Fruit fly (Drosophila melanogaster) whole organism, embryonic: Measurements from ENCODE around the gene CG10300.

Experiments
- CG11695 ChIP-seq: fragments of 200-800 bp; sonication (Bioruptor generic); IDR thresholded peaks from 3 replicates; pipeline ENCODE4 v1.3.6; 2022; ENCODE audit warnings: missing biosample characterization, missing genetic modification characterization
- CG12104 ChIP-seq: fragments of 200-800 bp; sonication (Bioruptor generic); optimal IDR thresholded peaks from 3 replicates; lab custom pipeline; 2016; ENCODE audit warnings: missing biosample characterization, missing genetic modification characterization
- CG12219 ChIP-seq: fragments of 200-800 bp; sonication (Bioruptor generic); optimal IDR thresholded peaks from 3 replicates; lab custom pipeline; 2018; ENCODE audit warnings: missing biosample characterization, mild to moderate bottlenecking, missing genetic modification characterization
- CG15479 ChIP-seq: fragments of 200-800 bp; sonication (Bioruptor generic); optimal IDR thresholded peaks from 3 replicates; lab custom pipeline; 2019; ENCODE audit warnings: missing biosample characterization, mild to moderate bottlenecking, missing genetic modification characterization, moderate library complexity
- CG17612 ChIP-seq: fragments of 200-800 bp; sonication (Bioruptor generic); IDR thresholded peaks from 2 replicates; pipeline ENCODE4 v1.3.6; 2022; ENCODE audit warnings: missing biosample characterization, missing genetic modification characterization
- CG2120 ChIP-seq: fragments of 200-800 bp; sonication (Bioruptor generic); optimal IDR thresholded peaks from 3 replicates; lab custom pipeline; 2016; ENCODE audit warnings: missing biosample characterization, missing genetic modification characterization
- CG31388 ChIP-seq: fragments of 200-800 bp; sonication (Bioruptor generic); optimal IDR thresholded peaks from 2 replicates; lab custom pipeline; 2016; ENCODE audit warnings: missing biosample characterization, missing genetic modification characterization
- CG32767 ChIP-seq: fragments of 200-800 bp; sonication (Bioruptor generic); IDR thresholded peaks from 2 replicates; pipeline ENCODE4 v1.3.6; 2022; ENCODE audit warnings: missing biosample characterization, missing genetic modification characterization
- CG4404 ChIP-seq: fragments of 200-800 bp; sonication (Bioruptor generic); IDR thresholded peaks from 2 replicates; pipeline ENCODE4 v1.3.6; 2022; ENCODE audit warnings: missing biosample characterization, missing genetic modification characterization
- CG5245 ChIP-seq: fragments of 200-800 bp; sonication (Bioruptor generic); optimal IDR thresholded peaks from 3 replicates; lab custom pipeline; 2016; ENCODE audit warnings: missing biosample characterization, missing genetic modification characterization
- CG6272 ChIP-seq: fragments of 200-800 bp; sonication (Bioruptor generic); IDR thresholded peaks from 2 replicates; pipeline ENCODE4 v1.3.6; 2022; ENCODE audit warnings: missing biosample characterization, missing genetic modification characterization
- CG6813 ChIP-seq: fragments of 200-800 bp; sonication (Bioruptor generic); optimal IDR thresholded peaks from 2 replicates; lab custom pipeline; 2017; ENCODE audit warnings: missing biosample characterization, missing genetic modification characterization, mild to moderate bottlenecking, moderate library complexity, missing genetic modification reagents
- CG8359 ChIP-seq: fragments of 200-800 bp; sonication (Bioruptor generic); optimal IDR thresholded peaks from 2 replicates; lab custom pipeline; 2017; ENCODE audit warnings: missing biosample characterization, mild to moderate bottlenecking, missing genetic modification characterization, borderline replicate concordance
- CG8924 ChIP-seq: fragments of 200-800 bp; optimal IDR thresholded peaks from 3 replicates; lab custom pipeline; 2019; ENCODE audit warnings: missing biosample characterization, mild to moderate bottlenecking, missing genetic modification characterization, moderate library complexity
- Elba2 ChIP-seq: fragments of 200-800 bp; sonication (Bioruptor generic); optimal IDR thresholded peaks from 3 replicates; lab custom pipeline; 2016; ENCODE audit warnings: missing biosample characterization, missing genetic modification characterization
- Ets65A ChIP-seq: fragments of 200-800 bp; sonication (Bioruptor generic); peaks from one replicate; lab custom pipeline; 2016; ENCODE audit warnings: missing biosample characterization, missing genetic modification characterization
- H15 ChIP-seq: fragments of 200-800 bp; sonication (Bioruptor generic); IDR thresholded peaks from 3 replicates; pipeline ENCODE4 v1.3.6; 2022; ENCODE audit warnings: missing biosample characterization, missing genetic modification characterization
- HLH4C ChIP-seq: fragments of 200-800 bp; sonication (Bioruptor generic); IDR thresholded peaks from 3 replicates; pipeline ENCODE4 v1.3.6; 2022; ENCODE audit warnings: missing biosample characterization, missing genetic modification characterization; ENCODE audit not compliant: partially characterized antibody
- HLHmδ ChIP-seq: fragments of 200-800 bp; sonication (Bioruptor generic); optimal IDR thresholded peaks from 2 replicates; lab custom pipeline; 2018; ENCODE audit warnings: missing biosample characterization, mild to moderate bottlenecking, missing genetic modification characterization, moderate library complexity
- HmgZ ChIP-seq: fragments of 200-800 bp; sonication (Bioruptor generic); optimal IDR thresholded peaks from 2 replicates; lab custom pipeline; 2018; ENCODE audit warnings: missing biosample characterization, mild to moderate bottlenecking, missing genetic modification characterization
- Lpt ChIP-seq: fragments of >200 bp; optimal IDR thresholded peaks from 2 replicates; lab custom pipeline; 2018; ENCODE audit warnings: missing biosample characterization, missing genetic modification characterization
- Mrtf ChIP-seq: fragments of 200-800 bp; sonication (Bioruptor generic); IDR thresholded peaks from 3 replicates; pipeline ENCODE4 v1.3.6; 2022; ENCODE audit warnings: missing biosample characterization, missing genetic modification characterization
- Myb ChIP-seq: fragments of 200-800 bp; sonication (Bioruptor generic); optimal IDR thresholded peaks from 2 replicates; lab custom pipeline; 2016; ENCODE audit warnings: missing biosample characterization, missing genetic modification characterization
- Neu2 ChIP-seq: fragments of 200-800 bp; sonication (Bioruptor generic); optimal IDR thresholded peaks from 3 replicates; lab custom pipeline; 2016; ENCODE audit warnings: missing biosample characterization, missing genetic modification characterization, borderline replicate concordance
- Opbp ChIP-seq: fragments of 200-800 bp; sonication (Bioruptor generic); IDR thresholded peaks from 3 replicates; pipeline ENCODE4 v1.3.6; 2022; ENCODE audit warnings: missing biosample characterization, missing genetic modification characterization; ENCODE audit not compliant: partially characterized antibody
- Sin3A ChIP-seq: fragments of >200 bp; optimal IDR thresholded peaks from 2 replicates; lab custom pipeline; 2018
- Xrp1 ChIP-seq: fragments of 200-800 bp; sonication (Bioruptor generic); IDR thresholded peaks from 2 replicates; pipeline ENCODE4 v1.3.6; 2022; ENCODE audit warnings: missing biosample characterization, missing genetic modification characterization
- al ChIP-seq: fragments of 200-800 bp; sonication (Bioruptor generic); IDR thresholded peaks from 2 replicates; pipeline ENCODE4 v1.3.6; 2022; ENCODE audit warnings: missing biosample characterization, missing genetic modification characterization
- amos ChIP-seq: fragments of 200-800 bp; sonication (Bioruptor generic); IDR thresholded peaks from 2 replicates; pipeline ENCODE4 v1.3.6; 2022; ENCODE audit warnings: missing biosample characterization, missing genetic modification characterization; ENCODE audit not compliant: partially characterized antibody
- aop ChIP-seq: fragments of 200-800 bp; sonication (Bioruptor generic); IDR thresholded peaks from 2 replicates; pipeline ENCODE4 v1.3.6; 2022; ENCODE audit warnings: missing biosample characterization, missing genetic modification characterization
- bowl ChIP-seq: fragments of 200-800 bp; sonication (Bioruptor generic); IDR thresholded peaks from 2 replicates; pipeline ENCODE4 v1.3.6; 2022; ENCODE audit warnings: missing biosample characterization, missing genetic modification characterization
- chn ChIP-seq: fragments of 200-800 bp; sonication (Bioruptor generic); optimal IDR thresholded peaks from 2 replicates; lab custom pipeline; 2016; ENCODE audit warnings: missing biosample characterization, missing genetic modification characterization
- da ChIP-seq: fragments of 200-800 bp; sonication (Bioruptor generic); optimal IDR thresholded peaks from 2 replicates; lab custom pipeline; 2016; ENCODE audit warnings: missing biosample characterization, missing genetic modification characterization
- dmrt11E ChIP-seq: fragments of 200-800 bp; sonication (Bioruptor generic); optimal IDR thresholded peaks from 3 replicates; lab custom pipeline; 2018; ENCODE audit warnings: missing biosample characterization, mild to moderate bottlenecking, missing genetic modification characterization, moderate library complexity
- gsb-n ChIP-seq: fragments of 200-800 bp; sonication (Bioruptor generic); optimal IDR thresholded peaks from 3 replicates; lab custom pipeline; 2018; ENCODE audit warnings: missing biosample characterization, mild to moderate bottlenecking, missing genetic modification characterization
- h ChIP-seq: fragments of >200 bp; optimal IDR thresholded peaks from 2 replicates; lab custom pipeline; 2017
- hb ChIP-seq: fragments of 200-800 bp; sonication (Bioruptor generic); IDR thresholded peaks from 3 replicates; pipeline ENCODE4 v1.3.6; 2022; ENCODE audit warnings: missing biosample characterization, missing genetic modification characterization; ENCODE audit not compliant: partially characterized antibody
- hbn ChIP-seq: fragments of 200-800 bp; sonication (Bioruptor generic); IDR thresholded peaks from 2 replicates; pipeline ENCODE4 v1.3.6; 2022; ENCODE audit warnings: missing biosample characterization, missing genetic modification characterization; ENCODE audit not compliant: partially characterized antibody
- hkb ChIP-seq, 2 experiments: fragments of 200-800 bp in 1 of 2; fragments of >200 bp in 1 of 2; sonication (Bioruptor generic) in 1 of 2; IDR thresholded peaks in 1 of 2; optimal IDR thresholded peaks in 1 of 2; 2 replicates each; pipeline versions ENCODE4 v1.3.6 to Lab custom; 2017 to 2022; ENCODE audit warnings: missing biosample characterization in 1 of 2, missing genetic modification characterization in 1 of 2
- hth ChIP-seq: fragments of >200 bp; optimal IDR thresholded peaks from 2 replicates; lab custom pipeline; 2017; ENCODE audit warnings: inconsistent platforms
- ind ChIP-seq: fragments of 200-800 bp; sonication (Bioruptor generic); optimal IDR thresholded peaks from 3 replicates; lab custom pipeline; 2016; ENCODE audit warnings: missing biosample characterization, missing genetic modification characterization
- repo ChIP-seq: fragments of 200-800 bp; sonication (Bioruptor generic); optimal IDR thresholded peaks from 2 replicates; lab custom pipeline; 2016; ENCODE audit warnings: missing biosample characterization, missing genetic modification characterization
- slp2 ChIP-seq: fragments of 200-800 bp; sonication (Bioruptor generic); optimal IDR thresholded peaks from 2 replicates; lab custom pipeline; 2016; ENCODE audit warnings: missing biosample characterization, missing genetic modification characterization
- sqz ChIP-seq: fragments of 200-800 bp; sonication (Bioruptor generic); optimal IDR thresholded peaks from 3 replicates; lab custom pipeline; 2018; ENCODE audit warnings: missing biosample characterization, mild to moderate bottlenecking, missing genetic modification characterization
- sr ChIP-seq: fragments of 200-800 bp; sonication (Bioruptor generic); IDR thresholded peaks from 3 replicates; pipeline ENCODE4 v1.3.6; 2022; ENCODE audit warnings: missing biosample characterization, missing genetic modification characterization
- ssp ChIP-seq: fragments of 200-800 bp; sonication (Bioruptor generic); IDR thresholded peaks from 2 replicates; pipeline ENCODE4 v1.3.6; 2022; ENCODE audit warnings: missing biosample characterization, missing genetic modification characterization
- tna ChIP-seq: fragments of 200-800 bp; sonication (Bioruptor generic); IDR thresholded peaks from 2 replicates; pipeline ENCODE4 v1.3.6; 2022; ENCODE audit warnings: missing biosample characterization, missing genetic modification characterization; ENCODE audit not compliant: partially characterized antibody
- twi ChIP-seq: fragments of 200-800 bp; optimal IDR thresholded peaks from 2 replicates; lab custom pipeline; 2019; ENCODE audit warnings: missing biosample characterization, mild to moderate bottlenecking, missing genetic modification characterization, moderate library complexity
- unpg ChIP-seq: fragments of 200-800 bp; sonication (Bioruptor generic); optimal IDR thresholded peaks from 3 replicates; lab custom pipeline; 2018; ENCODE audit warnings: missing biosample characterization, mild to moderate bottlenecking, missing genetic modification characterization, moderate library complexity
- zen2 ChIP-seq: fragments of 200-800 bp; sonication (Bioruptor generic); IDR thresholded peaks from 3 replicates; pipeline ENCODE4 v1.3.6; 2022; ENCODE audit warnings: missing biosample characterization, missing genetic modification characterization; ENCODE audit not compliant: partially characterized antibody

Gene CG10300

dm6 chr3R:23709508-23710208 is 1.7 kb upstream of the CG10300 start, which contains the start of gene CG10301 (continued):
- TF ChIP-seq amos (GFP tag; lab: Robert Waterston, UW) = no peak
- TF ChIP-seq hth (lab: Kevin White, UChicago) = no peak
- TF ChIP-seq aop (GFP tag; lab: Robert Waterston, UW) = 0 out of 2 replicates have a peak, but pooled peaks have one; percentile 38
- peak; percentile 61 for TF ChIP-seq unpg (GFP tag; lab: Kevin White, UChicago)
- no peak for TF ChIP-seq sr (GFP tag; lab: Robert Waterston, UW)
- 0 out of 2 replicates have a peak, but pooled peaks have one; percentile 7 for TF ChIP-seq CG6272 (GFP tag; lab: Robert Waterston, UW)
- peak; percentile 48 for TF ChIP-seq gsb-n (tag; lab: Kevin White, UChicago)
- TF ChIP-seq CG6813 (GFP tag; lab: Kevin White, UChicago) = peak; percentile 29
- peak; percentile 89 for TF ChIP-seq dmrt11E (tag; lab: Kevin White, UChicago)
- TF ChIP-seq CG32767 = no peak
- no peak for TF ChIP-seq hbn (GFP tag; lab: Robert Waterston, UW)
- no peak for TF ChIP-seq Sin3A
- no peak for TF ChIP-seq CG17612 (GFP tag; lab: Robert Waterston, UW)
- peak; percentile 52; the same call in 1 of the 3 replicates for TF ChIP-seq H15 (GFP tag; lab: Robert Waterston, UW)
- peak; percentile 14 for TF ChIP-seq CG8359 (GFP tag; lab: Kevin White, UChicago)
- TF ChIP-seq Xrp1 = peak; percentile 85
- no peak for TF ChIP-seq Elba2 (GFP tag; lab: Kevin White, UChicago)
- no peak for TF ChIP-seq hkb (optimal IDR thresholded peaks at IDR 0.05; lab: Kevin White, UChicago)
- peak; percentile 55; the same call in 1 of the 2 replicates for TF ChIP-seq hkb (GFP tag; IDR thresholded peaks at IDR 0.05; lab: Robert Waterston, UW)
- no peak for TF ChIP-seq repo
- peak; percentile 44 for TF ChIP-seq chn (GFP tag; lab: Kevin White, UChicago)
- no peak for TF ChIP-seq tna (GFP tag; lab: Robert Waterston, UW)
- peak; percentile 47 for TF ChIP-seq CG5245
- TF ChIP-seq Myb (GFP tag; lab: Kevin White, UChicago) = no peak
- TF ChIP-seq CG11695 = peak; percentile 50; the same call in 1 of the 3 replicates
- TF ChIP-seq al (GFP tag; lab: Robert Waterston, UW) = no peak
- no peak for TF ChIP-seq Neu2
- peak; percentile 59 for TF ChIP-seq CG12219 (GFP tag; lab: Kevin White, UChicago)
- no peak for TF ChIP-seq Lpt (GFP tag; lab: Kevin White, UChicago)
- no peak for TF ChIP-seq CG12104 (GFP tag; lab: Kevin White, UChicago)
- TF ChIP-seq twi (tag; lab: Kevin White, UChicago) = peak; percentile 53
- no peak for TF ChIP-seq da
- peak; percentile 90 for TF ChIP-seq Ets65A (GFP tag; lab: Kevin White, UChicago)
- TF ChIP-seq ssp (GFP tag; lab: Robert Waterston, UW) = peak; percentile 36; the same call in 1 of the 2 replicates
- no peak for TF ChIP-seq CG2120
- TF ChIP-seq Opbp (GFP tag; lab: Robert Waterston, UW) = no peak
- no peak for TF ChIP-seq HLHmδ (GFP tag; lab: Kevin White, UChicago)
- no peak for TF ChIP-seq bowl (GFP tag; lab: Robert Waterston, UW)
- no peak for TF ChIP-seq HmgZ (tag; lab: Kevin White, UChicago)
- peak; percentile 84 for TF ChIP-seq CG4404 (GFP tag; lab: Robert Waterston, UW)
- no peak for TF ChIP-seq h (lab: Kevin White, UChicago)
- no peak for TF ChIP-seq CG15479
- TF ChIP-seq ind (GFP tag; lab: Kevin White, UChicago) = peak; percentile 20
- TF ChIP-seq zen2 = no peak
- TF ChIP-seq hb (GFP tag; lab: Robert Waterston, UW) = no peak
- peak; percentile 68 for TF ChIP-seq CG8924 (tag; lab: Kevin White, UChicago)
- TF ChIP-seq Mrtf (GFP tag; lab: Robert Waterston, UW) = peak; percentile 20; the same call in 1 of the 3 replicates
- no peak for TF ChIP-seq CG31388 (GFP tag; lab: Kevin White, UChicago)
- TF ChIP-seq slp2 (GFP tag; lab: Kevin White, UChicago) = peak; percentile 1
- TF ChIP-seq HLH4C (GFP tag; lab: Robert Waterston, UW) = no peak
- peak; percentile 31 for TF ChIP-seq sqz (GFP tag; lab: Kevin White, UChicago)
